Worm (Caenorhabditis elegans): ENCODE data around the gene nimk-1.

- TF ChIP-seq tbx-37 (GFP tag; conservative IDR thresholded peaks at IDR 0.05) (peak; percentile 98), F13C5.2 (tag; optimal IDR thresholded peaks at IDR 0.05) (peak; percentile 95), aly-1 (tag; optimal IDR thresholded peaks at IDR 0.05) (peak; percentile 90), hmg-4 (GFP tag; optimal IDR thresholded peaks at IDR 0.05) (peak; percentile 92), scrt-1 (GFP tag; IDR thresholded peaks at IDR 0.05) (peak; percentile 98), ama-1 (optimal IDR thresholded peaks at IDR 0.05) (no peak), tra-4 (tag; optimal IDR thresholded peaks at IDR 0.05) (peak; percentile 85)
Observed at ce11 chrII:12494556-12495131, 40.9 kb upstream of the nimk-1 start, which contains the start of gene col-85.

All from whole organism, early embryonic.